Fruit fly (Drosophila melanogaster) whole organism, embryonic: ENCODE data around the gene CG11898.
A peak's percentile ranks its signal among the peaks of the same experiment; 100 is the strongest.

Experiments
- Awh ChIP-seq: fragments of 200-800 bp; sonication (Bioruptor generic); IDR thresholded peaks from 2 replicates; pipeline ENCODE4, ENCODE4 v1.3.6; 2022; ENCODE audit warnings: missing biosample characterization, missing genetic modification characterization
- Bteb2 ChIP-seq: fragments of 200-800 bp; sonication (Bioruptor generic); optimal IDR thresholded peaks from 2 replicates; lab custom pipeline; 2016; ENCODE audit warnings: missing biosample characterization, missing genetic modification characterization
- C15 ChIP-seq: fragments of 200-800 bp; sonication (Bioruptor generic); IDR thresholded peaks from 3 replicates; pipeline ENCODE4 v1.3.6; 2022; ENCODE audit warnings: missing biosample characterization, missing genetic modification characterization
- CG10366 ChIP-seq: fragments of 200-800 bp; sonication (Bioruptor generic); IDR thresholded peaks from 2 replicates; pipeline ENCODE4 v1.3.6; 2022; ENCODE audit warnings: missing biosample characterization, missing genetic modification characterization
- CG10431 ChIP-seq: fragments of 200-800 bp; sonication (Bioruptor generic); optimal IDR thresholded peaks from 3 replicates; lab custom pipeline; 2018; ENCODE audit warnings: missing biosample characterization, mild to moderate bottlenecking, missing genetic modification characterization
- CG12299 ChIP-seq: fragments of 200-800 bp; sonication (Bioruptor generic); optimal IDR thresholded peaks from 2 replicates; lab custom pipeline; 2018; ENCODE audit warnings: missing biosample characterization, mild to moderate bottlenecking, missing genetic modification characterization
- CG13424 ChIP-seq: fragments of 200-800 bp; sonication (Bioruptor generic); optimal IDR thresholded peaks from 2 replicates; lab custom pipeline; 2019; ENCODE audit warnings: missing biosample characterization, mild to moderate bottlenecking, missing genetic modification characterization, moderate library complexity
- CG14860 ChIP-seq: fragments of 200-800 bp; sonication (Bioruptor generic); IDR thresholded peaks from 3 replicates; pipeline ENCODE4 v1.3.6; 2022; ENCODE audit warnings: missing biosample characterization, missing genetic modification characterization; ENCODE audit not compliant: partially characterized antibody
- CG15011 ChIP-seq: fragments of 200-800 bp; sonication (Bioruptor generic); optimal IDR thresholded peaks from 3 replicates; lab custom pipeline; 2018; ENCODE audit warnings: missing biosample characterization, mild to moderate bottlenecking, missing genetic modification characterization
- CG15601 ChIP-seq: fragments of 200-800 bp; sonication (Bioruptor generic); optimal IDR thresholded peaks from 3 replicates; lab custom pipeline; 2019; ENCODE audit warnings: missing biosample characterization, mild to moderate bottlenecking, missing genetic modification characterization, moderate library complexity
- CG1603 ChIP-seq: fragments of 200-800 bp; sonication (Bioruptor generic); optimal IDR thresholded peaks from 2 replicates; lab custom pipeline; 2019; ENCODE audit warnings: missing biosample characterization, mild to moderate bottlenecking, missing genetic modification characterization, moderate library complexity
- CG17829 ChIP-seq: fragments of 200-800 bp; optimal IDR thresholded peaks from 2 replicates; lab custom pipeline; 2019; ENCODE audit warnings: missing biosample characterization, mild to moderate bottlenecking, missing genetic modification characterization, moderate library complexity
- CG17912 ChIP-seq: fragments of 200-800 bp; sonication (Bioruptor generic); optimal IDR thresholded peaks from 2 replicates; lab custom pipeline; 2018; ENCODE audit warnings: missing biosample characterization, mild to moderate bottlenecking, missing genetic modification characterization
- CG18619 ChIP-seq: fragments of 200-800 bp; sonication (Bioruptor generic); optimal IDR thresholded peaks from 3 replicates; lab custom pipeline; 2017; ENCODE audit warnings: missing biosample characterization, mild to moderate bottlenecking, missing genetic modification characterization
- CG2120 ChIP-seq: fragments of 200-800 bp; sonication (Bioruptor generic); optimal IDR thresholded peaks from 3 replicates; lab custom pipeline; 2016; ENCODE audit warnings: missing biosample characterization, missing genetic modification characterization
- CG2129 ChIP-seq: fragments of 200-800 bp; sonication (Bioruptor generic); IDR thresholded peaks from 2 replicates; pipeline ENCODE4 v1.3.6; 2022; ENCODE audit warnings: missing biosample characterization, missing genetic modification characterization; ENCODE audit not compliant: partially characterized antibody
- CG30403 ChIP-seq: fragments of 200-800 bp; sonication (Bioruptor generic); optimal IDR thresholded peaks from 3 replicates; lab custom pipeline; 2016; ENCODE audit warnings: missing biosample characterization, missing genetic modification characterization
- CG31441 ChIP-seq: fragments of 200-800 bp; sonication (Bioruptor generic); IDR thresholded peaks from 2 replicates; pipeline ENCODE4 v1.3.6; 2022; ENCODE audit warnings: missing biosample characterization, missing genetic modification characterization
- CG3726 ChIP-seq: fragments of 200-800 bp; sonication (Bioruptor generic); IDR thresholded peaks from 3 replicates; pipeline ENCODE4, ENCODE4 v1.3.6; 2022; ENCODE audit warnings: missing biosample characterization, missing genetic modification characterization
- CG43689 ChIP-seq: fragments of 200-800 bp; sonication (Bioruptor generic); IDR thresholded peaks from 2 replicates; pipeline ENCODE4 v1.3.6; 2022; ENCODE audit warnings: missing biosample characterization, missing genetic modification characterization
- CG4404 ChIP-seq: fragments of 200-800 bp; sonication (Bioruptor generic); IDR thresholded peaks from 2 replicates; pipeline ENCODE4 v1.3.6; 2022; ENCODE audit warnings: missing biosample characterization, missing genetic modification characterization
- CG6175 ChIP-seq: fragments of 200-800 bp; sonication (Bioruptor generic); IDR thresholded peaks from 3 replicates; pipeline ENCODE4 v1.3.6; 2022; ENCODE audit warnings: missing biosample characterization, missing genetic modification characterization
- CG7556 ChIP-seq: fragments of 200-800 bp; sonication (Bioruptor generic); optimal IDR thresholded peaks from 2 replicates; lab custom pipeline; 2017; ENCODE audit warnings: missing biosample characterization, mild to moderate bottlenecking, missing genetic modification characterization
- CG7839 ChIP-seq: fragments of 200-800 bp; sonication (Bioruptor generic); optimal IDR thresholded peaks from 3 replicates; lab custom pipeline; 2018; ENCODE audit warnings: missing biosample characterization, mild to moderate bottlenecking, missing genetic modification characterization, moderate library complexity
- CG7963 ChIP-seq: fragments of 200-800 bp; sonication (Bioruptor generic); IDR thresholded peaks from 3 replicates; pipeline ENCODE4 v1.3.6; 2022; ENCODE audit warnings: missing biosample characterization, missing genetic modification characterization; ENCODE audit not compliant: partially characterized antibody
- CG8359 ChIP-seq: fragments of 200-800 bp; sonication (Bioruptor generic); optimal IDR thresholded peaks from 2 replicates; lab custom pipeline; 2017; ENCODE audit warnings: missing biosample characterization, mild to moderate bottlenecking, missing genetic modification characterization, borderline replicate concordance
- CG8924 ChIP-seq: fragments of 200-800 bp; optimal IDR thresholded peaks from 3 replicates; lab custom pipeline; 2019; ENCODE audit warnings: missing biosample characterization, mild to moderate bottlenecking, missing genetic modification characterization, moderate library complexity
- CTCF ChIP-seq: fragments of 200-800 bp; sonication (Bioruptor generic); optimal IDR thresholded peaks from 2 replicates; lab custom pipeline; 2017; ENCODE audit warnings: missing biosample characterization, mild to moderate bottlenecking, missing genetic modification characterization, moderate library complexity
- Deaf1 ChIP-seq: fragments of 200-800 bp; optimal IDR thresholded peaks from 3 replicates; lab custom pipeline; 2019; ENCODE audit warnings: missing biosample characterization, mild to moderate bottlenecking, missing genetic modification characterization, moderate library complexity
- Ets65A ChIP-seq: fragments of 200-800 bp; sonication (Bioruptor generic); peaks from one replicate; lab custom pipeline; 2016; ENCODE audit warnings: missing biosample characterization, missing genetic modification characterization
- Gsc ChIP-seq: fragments of 200-800 bp; sonication (Bioruptor generic); IDR thresholded peaks from 2 replicates; pipeline ENCODE4 v1.3.6; 2022; ENCODE audit warnings: missing biosample characterization, missing genetic modification characterization
- Hmr ChIP-seq: fragments of 200-800 bp; sonication (Bioruptor generic); optimal IDR thresholded peaks from 3 replicates; lab custom pipeline; 2017; ENCODE audit warnings: mild to moderate bottlenecking, missing biosample characterization, missing genetic modification reagents, missing genetic modification characterization
- Hmx ChIP-seq: fragments of 200-800 bp; sonication (Bioruptor generic); optimal IDR thresholded peaks from 2 replicates; lab custom pipeline; 2016; ENCODE audit warnings: missing biosample characterization, missing genetic modification characterization
- MESR4 ChIP-seq: fragments of 200-800 bp; sonication (Bioruptor generic); optimal IDR thresholded peaks from 2 replicates; lab custom pipeline; 2018; ENCODE audit warnings: missing biosample characterization, mild to moderate bottlenecking, missing genetic modification characterization, moderate library complexity
- NK7.1 ChIP-seq: fragments of 200-800 bp; sonication (Bioruptor generic); optimal IDR thresholded peaks from 3 replicates; lab custom pipeline; 2016; ENCODE audit warnings: missing biosample characterization, missing genetic modification characterization
- Stat92E ChIP-seq, 3 experiments: fragments of >200 bp in 2 of 3; fragments of 200-800 bp in 1 of 3; sonication (Bioruptor generic) in 1 of 3; optimal IDR thresholded peaks; 2 replicates each; lab custom pipeline; 2017 to 2019; ENCODE audit warnings: missing biosample characterization in 3 of 3, missing genetic modification characterization in 3 of 3, mild to moderate bottlenecking in 1 of 3, moderate library complexity in 1 of 3
- abd-A ChIP-seq: fragments of 200-800 bp; sonication (Bioruptor generic); optimal IDR thresholded peaks from 3 replicates; lab custom pipeline; 2019; ENCODE audit warnings: missing biosample characterization, mild to moderate bottlenecking, missing genetic modification characterization, moderate library complexity
- ac ChIP-seq: fragments of 200-800 bp; sonication (Bioruptor generic); optimal IDR thresholded peaks from 3 replicates; lab custom pipeline; 2017; ENCODE audit warnings: missing biosample characterization, mild to moderate bottlenecking, missing genetic modification characterization
- ash1 ChIP-seq: fragments of 200-800 bp; sonication (Bioruptor generic); optimal IDR thresholded peaks from 2 replicates; lab custom pipeline; 2018; ENCODE audit warnings: missing biosample characterization, mild to moderate bottlenecking, missing genetic modification characterization
- cas ChIP-seq: fragments of 200-800 bp; sonication (Bioruptor generic); IDR thresholded peaks from 2 replicates; pipeline ENCODE4 v1.3.6; 2022; ENCODE audit warnings: missing biosample characterization, missing genetic modification characterization
- chif ChIP-seq, 2 experiments: fragments of 200-800 bp; sonication (Bioruptor generic); optimal IDR thresholded peaks; 3 replicates each; lab custom pipeline; 2016; ENCODE audit warnings: missing biosample characterization in 2 of 2, missing genetic modification characterization in 2 of 2
- crp ChIP-seq, 2 experiments: fragments of 200-800 bp; sonication (Bioruptor generic); optimal IDR thresholded peaks; 2 replicates in 1 of 2; 3 replicates in 1 of 2; lab custom pipeline; 2017; ENCODE audit warnings: missing biosample characterization in 2 of 2, missing genetic modification characterization in 2 of 2, mild to moderate bottlenecking in 1 of 2, moderate library complexity in 1 of 2
- disco-r ChIP-seq: fragments of 200-800 bp; sonication (Bioruptor generic); optimal IDR thresholded peaks from 2 replicates; lab custom pipeline; 2016; ENCODE audit warnings: missing biosample characterization, missing genetic modification characterization
- dmrt11E ChIP-seq: fragments of 200-800 bp; sonication (Bioruptor generic); optimal IDR thresholded peaks from 3 replicates; lab custom pipeline; 2018; ENCODE audit warnings: missing biosample characterization, mild to moderate bottlenecking, missing genetic modification characterization, moderate library complexity
- hth ChIP-seq: fragments of >200 bp; optimal IDR thresholded peaks from 2 replicates; lab custom pipeline; 2017; ENCODE audit warnings: inconsistent platforms
- jing ChIP-seq: fragments of 200-800 bp; sonication (Bioruptor generic); optimal IDR thresholded peaks from 2 replicates; lab custom pipeline; 2018; ENCODE audit warnings: missing biosample characterization, mild to moderate bottlenecking, missing genetic modification characterization
- nmo ChIP-seq: fragments of 200-800 bp; sonication (Bioruptor generic); optimal IDR thresholded peaks from 2 replicates; lab custom pipeline; 2018; ENCODE audit warnings: missing biosample characterization, mild to moderate bottlenecking, missing genetic modification characterization, moderate library complexity
- pros ChIP-seq: fragments of 200-800 bp; sonication (Bioruptor generic); optimal IDR thresholded peaks from 3 replicates; lab custom pipeline; 2019; ENCODE audit warnings: missing biosample characterization, mild to moderate bottlenecking, missing genetic modification characterization, moderate library complexity
- salm ChIP-seq: fragments of 200-800 bp; sonication (Bioruptor generic); optimal IDR thresholded peaks from 2 replicates; lab custom pipeline; 2018; ENCODE audit warnings: missing biosample characterization, mild to moderate bottlenecking, missing genetic modification characterization

Gene CG11898

dm6 chr3R:29210542-29211393, 45.3 kb downstream of the CG11898 start (continued):
- TF ChIP-seq CG3726 (GFP tag; lab: Robert Waterston, UW) (no peak), Hmx (GFP tag; lab: Kevin White, UChicago) (no peak), CG12299 (no peak), CG43689 (GFP tag; lab: Robert Waterston, UW) (no peak), CG15601 (tag; lab: Kevin White, UChicago) (peak; percentile 4), CG7839 (tag; lab: Kevin White, UChicago) (peak; percentile 32), MESR4 (no peak), CG2120 (GFP tag; lab: Kevin White, UChicago) (no peak), CG17829 (no peak), dmrt11E (peak; percentile 68), chif (GFP tag; optimal IDR thresholded peaks at IDR 0.05; lab: Kevin White, UChicago) (peak in 1 of 2 experiments; percentile 5), CG10431 (GFP tag; lab: Kevin White, UChicago) (no peak), hth (lab: Kevin White, UChicago) (no peak), CG7556 (peak; percentile 14), ac (GFP tag; lab: Kevin White, UChicago) (no peak), CG14860 (GFP tag; lab: Robert Waterston, UW) (no peak), CG30403 (GFP tag; lab: Kevin White, UChicago) (peak; percentile 9), NK7.1 (GFP tag; lab: Kevin White, UChicago) (no peak), abd-A (tag; lab: Kevin White, UChicago) (no peak), CG8924 (tag; lab: Kevin White, UChicago) (peak; percentile 5), CG8359 (GFP tag; lab: Kevin White, UChicago) (no peak), CG1603 (peak; percentile 49), disco-r (GFP tag; lab: Kevin White, UChicago) (no peak), CG2129 (GFP tag; lab: Robert Waterston, UW) (no peak), Gsc (GFP tag; lab: Robert Waterston, UW) (no peak), CG10366 (no peak), Deaf1 (tag; lab: Kevin White, UChicago) (peak; percentile 72), cas (GFP tag; lab: Robert Waterston, UW) (no peak), Hmr (GFP tag; lab: Kevin White, UChicago) (no peak), CG13424 (peak; percentile 11), crp (GFP tag; optimal IDR thresholded peaks at IDR 0.05; lab: Kevin White, UChicago) (no peak), CG7963 (GFP tag; lab: Robert Waterston, UW) (no peak), jing (no peak), nmo (GFP tag; lab: Kevin White, UChicago) (peak; percentile 27), Ets65A (GFP tag; lab: Kevin White, UChicago) (peak; percentile 9), salm (tag; lab: Kevin White, UChicago) (no peak), C15 (GFP tag; lab: Robert Waterston, UW) (no peak), CG18619 (no peak), ash1 (GFP tag; lab: Kevin White, UChicago) (no peak), Bteb2 (GFP tag; lab: Kevin White, UChicago) (no peak), CTCF (GFP tag; lab: Kevin White, UChicago) (no peak), CG31441 (peak; percentile 48), CG6175 (GFP tag; lab: Robert Waterston, UW) (peak; percentile 67; the same call in 2 of the 3 replicates), pros (no peak), CG4404 (GFP tag; lab: Robert Waterston, UW) (0 out of 2 replicates have a peak, but pooled peaks have one; percentile 8), Stat92E (GFP tag; optimal IDR thresholded peaks at IDR 0.05; lab: Kevin White, UChicago) (no peak), CG15011 (no peak), CG17912 (GFP tag; lab: Kevin White, UChicago) (no peak), Awh (no peak)
